Worm (Caenorhabditis elegans) whole organism, L4 larva: ENCODE results near the gene T19D2.13.

Source experiments
- F26F4.8 ChIP-seq: fragments of 200-800 bp; sonication (Bioruptor generic); conservative IDR thresholded peaks from 2 replicates; pipeline ENCODE4 v1.3.6; 2022; ENCODE audit warnings: missing genetic modification characterization, missing compliant biosample characterization
- F49E8.2 ChIP-seq: sonication (generic microtip); optimal IDR thresholded peaks from 2 replicates; lab custom pipeline; 2016; ENCODE audit warnings: missing compliant biosample characterization, mild to moderate bottlenecking, missing genetic modification characterization, borderline replicate concordance
- T26A8.4 ChIP-seq: fragments of 200-800 bp; sonication (Bioruptor generic); IDR thresholded peaks from 2 replicates; pipeline ENCODE4 v1.3.6; 2022; ENCODE audit warnings: missing genetic modification characterization, missing compliant biosample characterization
- Y48G9A.11 ChIP-seq: fragments of 200-800 bp; sonication (Bioruptor generic); IDR thresholded peaks from 2 replicates; pipeline ENCODE4 v1.3.6; 2022; ENCODE audit warnings: missing genetic modification reagents, missing genetic modification characterization, missing compliant biosample characterization
- aha-1 ChIP-seq: fragments of 150-350 bp; peaks from one replicate; lab custom pipeline; 2014; ENCODE audit warnings: missing biosample characterization, missing genetic modification characterization
- ceh-20 ChIP-seq: fragments of 200-800 bp; sonication (Bioruptor generic); IDR thresholded peaks from 2 replicates; pipeline ENCODE4 v1.3.6; 2022; ENCODE audit warnings: missing genetic modification reagents, missing genetic modification characterization, missing compliant biosample characterization
- ces-1 ChIP-seq: fragments of 150-350 bp; sonication (generic microtip); optimal IDR thresholded peaks from 4 replicates; lab custom pipeline; 2014; ENCODE audit warnings: missing biosample characterization, missing genetic modification reagents, missing genetic modification characterization
- dmd-6 ChIP-seq: fragments of 200-800 bp; sonication (Bioruptor generic); IDR thresholded peaks from 2 replicates; pipeline ENCODE4 v1.3.6; 2022; ENCODE audit warnings: missing genetic modification reagents, missing genetic modification characterization, missing compliant biosample characterization
- duxl-1 ChIP-seq: sonication (generic microtip); optimal IDR thresholded peaks from 2 replicates; lab custom pipeline; 2016; ENCODE audit warnings: mild to moderate bottlenecking, missing genetic modification characterization, moderate library complexity, missing compliant biosample characterization; ENCODE audit not compliant: poor library complexity
- fkh-10 ChIP-seq: fragments of 150-350 bp; optimal IDR thresholded peaks from 2 replicates; lab custom pipeline; 2014; ENCODE audit warnings: missing biosample characterization, missing genetic modification reagents, missing genetic modification characterization
- hmg-1.1 ChIP-seq: fragments of 200-800 bp; sonication (Bioruptor generic); IDR thresholded peaks from 2 replicates; pipeline ENCODE4 v1.3.6; 2022; ENCODE audit warnings: missing genetic modification reagents, missing genetic modification characterization, missing compliant biosample characterization
- lim-7 ChIP-seq: fragments of 200-800 bp; sonication (Bioruptor generic); IDR thresholded peaks from 2 replicates; pipeline ENCODE4 v1.3.6; 2022; ENCODE audit warnings: missing genetic modification characterization, missing compliant biosample characterization
- lin-13 ChIP-seq: fragments of 150-350 bp; optimal IDR thresholded peaks from 2 replicates; lab custom pipeline; 2014; ENCODE audit warnings: missing biosample characterization, missing genetic modification reagents, missing genetic modification characterization
- lin-38 ChIP-seq: fragments of 200-800 bp; sonication (Bioruptor generic); IDR thresholded peaks from 2 replicates; pipeline ENCODE4 v1.3.6; 2022; ENCODE audit warnings: missing genetic modification reagents, missing genetic modification characterization, missing compliant biosample characterization
- mdt-29 ChIP-seq: fragments of 200-800 bp; sonication (Bioruptor generic); IDR thresholded peaks from 2 replicates; pipeline ENCODE4 v1.3.6; 2022; ENCODE audit warnings: missing genetic modification reagents, missing genetic modification characterization, missing compliant biosample characterization
- mep-1 ChIP-seq: fragments of 150-350 bp; sonication (generic microtip); optimal IDR thresholded peaks from 3 replicates; lab custom pipeline; 2014; ENCODE audit warnings: missing biosample characterization, missing genetic modification characterization
- nhr-11 ChIP-seq: fragments of 150-350 bp; optimal IDR thresholded peaks from 2 replicates; lab custom pipeline; 2014; ENCODE audit warnings: missing biosample characterization, missing genetic modification characterization
- nhr-111 ChIP-seq: fragments of 200-800 bp; sonication (Bioruptor generic); optimal IDR thresholded peaks from 2 replicates; lab custom pipeline; 2018; ENCODE audit warnings: mild to moderate bottlenecking, missing genetic modification characterization, missing compliant biosample characterization
- nhr-237 ChIP-seq: sonication (generic microtip); optimal IDR thresholded peaks from 2 replicates; lab custom pipeline; 2017; ENCODE audit warnings: missing biosample characterization, missing genetic modification characterization
- nhr-41 ChIP-seq: fragments of 200-800 bp; sonication (Bioruptor generic); IDR thresholded peaks from 2 replicates; pipeline ENCODE4 v1.3.6; 2022; ENCODE audit warnings: missing genetic modification reagents, missing genetic modification characterization, missing compliant biosample characterization
- nhr-48 ChIP-seq: sonication (generic microtip); optimal IDR thresholded peaks from 2 replicates; lab custom pipeline; 2016; ENCODE audit warnings: mild to moderate bottlenecking, missing genetic modification characterization, missing compliant biosample characterization
- nhr-76 ChIP-seq: fragments of 150-350 bp; optimal IDR thresholded peaks from 2 replicates; lab custom pipeline; 2014; ENCODE audit warnings: missing biosample characterization, missing genetic modification characterization
- nhr-77 ChIP-seq: fragments of 150-350 bp; optimal IDR thresholded peaks from 2 replicates; lab custom pipeline; 2014; ENCODE audit warnings: missing biosample characterization, missing genetic modification characterization
- rbr-2 ChIP-seq: sonication (generic microtip); optimal IDR thresholded peaks from 2 replicates; lab custom pipeline; 2016; ENCODE audit warnings: missing genotype, missing genetic modification characterization, missing compliant biosample characterization
- skn-1 ChIP-seq: fragments of 150-350 bp; optimal IDR thresholded peaks from 2 replicates; lab custom pipeline; 2014; ENCODE audit warnings: missing biosample characterization, missing genetic modification characterization
- snpc-1.2 ChIP-seq: fragments of 200-800 bp; sonication (Bioruptor generic); IDR thresholded peaks from 2 replicates; pipeline ENCODE4 v1.3.6; 2022; ENCODE audit warnings: missing genetic modification reagents, missing genetic modification characterization, missing compliant biosample characterization
- unc-62 ChIP-seq, 3 experiments: fragments of 150-350 bp in 1 of 3; sonication (generic microtip); optimal IDR thresholded peaks in 2 of 3; peaks in 1 of 3; 1 replicate in 1 of 3; 2 replicates in 2 of 3; lab custom pipeline; 2014 to 2017; ENCODE audit warnings: missing biosample characterization in 3 of 3, missing genetic modification characterization in 3 of 3, missing genetic modification reagents in 3 of 3, missing genotype in 1 of 3
- zag-1 ChIP-seq: fragments of 150-350 bp; optimal IDR thresholded peaks from 2 replicates; lab custom pipeline; 2014; ENCODE audit warnings: missing biosample characterization, missing genetic modification characterization
- zip-11 ChIP-seq: fragments of 200-800 bp; sonication (Bioruptor generic); IDR thresholded peaks from 2 replicates; pipeline ENCODE4 v1.3.6; 2022; ENCODE audit warnings: missing genetic modification characterization, missing compliant biosample characterization

Gene T19D2.13

ce11 chrX:3968209-3968960 is 26.2 kb upstream of the T19D2.13 start, which contains the start of gene C16B8.3 (continued):
- TF ChIP-seq hmg-1.1 (GFP tag; lab: Robert Waterston, UW) (no peak), nhr-48 (tag; lab: Kevin White, UChicago) (peak; percentile 37), mdt-29 (GFP tag; lab: Robert Waterston, UW) (0 out of 2 replicates have a peak, but pooled peaks have one; percentile 6), lim-7 (no peak), nhr-111 (GFP tag; lab: Kevin White, UChicago) (no peak), snpc-1.2 (GFP tag; lab: Robert Waterston, UW) (no peak), F49E8.2 (no peak), ceh-20 (GFP tag; lab: Robert Waterston, UW) (no peak), lin-13 (GFP tag; lab: Kevin White, UChicago) (no peak), nhr-11 (tag; lab: Kevin White, UChicago) (no peak), mep-1 (tag; lab: Kevin White, UChicago) (peak; percentile 39), zip-11 (no peak), dmd-6 (GFP tag; lab: Robert Waterston, UW) (peak; percentile 65)

ce11 chrX:3966332-3966731 is 24.2 kb upstream of the T19D2.13 start, which contains the start of gene C16B8.2:
Gene C16B8.2, minus strand, starts transcription at chrX:3966432.
- no peak for TF ChIP-seq fkh-10 (GFP tag; lab: Kevin White, UChicago)
- TF ChIP-seq nhr-237 (tag; lab: Kevin White, UChicago): no peak
- TF ChIP-seq lin-38 (GFP tag; lab: Robert Waterston, UW): no peak

- TF ChIP-seq fkh-10 (GFP tag; lab: Kevin White, UChicago) (peak; percentile 51), rbr-2 (no peak), unc-62 (GFP tag; optimal IDR thresholded peaks at IDR 0.05 in 1 of 2; lab: Kevin White, UChicago) (no peak), unc-62 (tag; optimal IDR thresholded peaks at IDR 0.05; lab: Kevin White, UChicago) (no peak), nhr-41 (GFP tag; lab: Robert Waterston, UW) (no peak), skn-1 (tag; lab: Kevin White, UChicago) (no peak), nhr-76 (no peak), aha-1 (tag; lab: Kevin White, UChicago) (peak; percentile 22)
These were observed 18.2 kb upstream of the T19D2.13 start for ce11 chrX:3960345-3960744.

ce11 chrX:3959221-3959620 is 17.1 kb upstream of the T19D2.13 start:
- no peak for TF ChIP-seq zag-1
- TF ChIP-seq F26F4.8 (GFP tag; lab: Robert Waterston, UW): no peak
- peak; percentile 59 for TF ChIP-seq aha-1 (tag; lab: Kevin White, UChicago)
- no peak for TF ChIP-seq nhr-77 (tag; lab: Kevin White, UChicago)
- TF ChIP-seq duxl-1 (tag; lab: Kevin White, UChicago): no peak
- no peak for TF ChIP-seq T26A8.4 (GFP tag; lab: Robert Waterston, UW)
- TF ChIP-seq unc-62 (GFP tag; optimal IDR thresholded peaks at IDR 0.05 in 1 of 2; lab: Kevin White, UChicago): peak in 1 of 2 experiments; percentile 84
- TF ChIP-seq unc-62 (tag; optimal IDR thresholded peaks at IDR 0.05; lab: Kevin White, UChicago): no peak

ce11 chrX:3958252-3958651 is 16.1 kb upstream of the T19D2.13 start, which contains the start of gene lin-18:
Gene lin-18, plus strand, starts transcription at chrX:3958552.
- TF ChIP-seq unc-62 (GFP tag; optimal IDR thresholded peaks at IDR 0.05 in 1 of 2; lab: Kevin White, UChicago) (peak in 1 of 2 experiments; percentile 85), unc-62 (tag; optimal IDR thresholded peaks at IDR 0.05; lab: Kevin White, UChicago) (no peak), Y48G9A.11 (no peak)

ce11 chrX:3957475-3958204 is 15.5 kb upstream of the T19D2.13 start:
- TF ChIP-seq mep-1 (tag; lab: Kevin White, UChicago): peak; percentile 10
- TF ChIP-seq unc-62 (GFP tag; optimal IDR thresholded peaks at IDR 0.05 in 1 of 2; lab: Kevin White, UChicago): no peak
- no peak for TF ChIP-seq unc-62 (tag; optimal IDR thresholded peaks at IDR 0.05; lab: Kevin White, UChicago)
- peak; percentile 92 for TF ChIP-seq ces-1 (GFP tag; lab: Kevin White, UChicago)
- TF ChIP-seq fkh-10 (GFP tag; lab: Kevin White, UChicago): peak; percentile 68
